Fruit fly (Drosophila melanogaster) S2 (cell line): ENCODE data around the gene CG42823.

Experiments
- CG8478 ChIP-seq: fragments of >200 bp; optimal IDR thresholded peaks from 2 replicates; lab custom pipeline; 2018
- CTCF ChIP-seq, 2 experiments: fragments of >200 bp; optimal IDR thresholded peaks; 2 replicates each; lab custom pipeline; 2018

DNA sequence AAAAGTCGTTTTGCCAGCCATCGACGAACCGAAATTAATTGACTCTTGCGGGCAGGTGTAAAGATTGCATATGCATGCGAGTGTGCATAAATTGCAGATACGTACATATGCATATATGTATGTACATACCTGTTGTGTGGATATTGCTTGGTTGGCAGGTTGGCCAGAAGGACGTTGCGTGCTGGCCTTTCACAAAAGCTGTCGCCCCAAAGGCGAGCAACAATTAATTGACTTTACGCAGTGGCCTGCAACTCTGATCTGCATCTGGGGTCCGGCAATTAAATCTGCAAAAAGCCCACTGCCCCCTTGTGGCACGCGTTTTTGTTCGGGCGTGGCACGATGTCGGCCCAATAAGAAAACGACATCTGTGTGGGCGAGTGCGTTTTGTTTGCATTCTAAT lies 28.2 kb upstream of the CG42823 start:
- TF ChIP-seq CG8478 (lab: Kevin White, UChicago) (no peak), CTCF (optimal IDR thresholded peaks at IDR 0.05; lab: Kevin White, UChicago) (no peak)
